In genomic region chrX:17860711-17861110, dm6 we compare ENCODE assay signal across 4 fruit fly cellular contexts.
TF ChIP-seq lines count a peak whose summit lies in the region.

Gene Arp8, minus strand, starts transcription at chrX:17860800.
Gene CG6769, plus strand, starts transcription at chrX:17861002.

- TF ChIP-seq CTCF in whole organism, embryonic (GFP tag; optimal IDR thresholded peaks at IDR 0.05; lab: Kevin White, UChicago) = no peak

TF ChIP-seq in whole organism, adult, 20 proteins besides CTCF, POLR2A, EP300 and RAD21:
- TF ChIP-seq tj (GFP tag; optimal IDR thresholded peaks at IDR 0.05; lab: Kevin White, UChicago) (peak; percentile 6), CG14711 (tag; optimal IDR thresholded peaks at IDR 0.05; lab: Kevin White, UChicago) (peak; percentile 54), toe (GFP tag; optimal IDR thresholded peaks at IDR 0.05; lab: Kevin White, UChicago) (peak; percentile 22), CG12768 (GFP tag; optimal IDR thresholded peaks at IDR 0.05; lab: Kevin White, UChicago) (no peak), CG1620 (GFP tag; optimal IDR thresholded peaks at IDR 0.05; lab: Kevin White, UChicago) (peak; percentile 29), pad (GFP tag; optimal IDR thresholded peaks at IDR 0.05; lab: Kevin White, UChicago) (no peak), CG5204 (GFP tag; optimal IDR thresholded peaks at IDR 0.05; lab: Kevin White, UChicago) (no peak), Hr96 (GFP tag; optimal IDR thresholded peaks at IDR 0.05; lab: Kevin White, UChicago) (no peak), CG11617 (GFP tag; optimal IDR thresholded peaks at IDR 0.05; lab: Kevin White, UChicago) (peak; percentile 54), Mnt (GFP tag; optimal IDR thresholded peaks at IDR 0.05; lab: Kevin White, UChicago) (peak; percentile 89), kay (GFP tag; lab: Kevin White, UChicago; ENCODE audit: borderline replicate concordance) (no peak), ovo (GFP tag; optimal IDR thresholded peaks at IDR 0.05; lab: Kevin White, UChicago) (no peak), Clk (GFP tag; optimal IDR thresholded peaks at IDR 0.05; lab: Kevin White, UChicago) (no peak), CG33017 (tag; optimal IDR thresholded peaks at IDR 0.05; lab: Kevin White, UChicago) (no peak), cnc (optimal IDR thresholded peaks at IDR 0.05; lab: Kevin White, UChicago) (no peak), Crg-1 (GFP tag; optimal IDR thresholded peaks at IDR 0.05; lab: Kevin White, UChicago) (peak; percentile 7), CG7045 (GFP tag; optimal IDR thresholded peaks at IDR 0.05; lab: Kevin White, UChicago) (no peak), cic (GFP tag; optimal IDR thresholded peaks at IDR 0.05; lab: Kevin White, UChicago) (no peak), bab1 (GFP tag; optimal IDR thresholded peaks at IDR 0.05; lab: Kevin White, UChicago) (peak; percentile 10), CG7101 (tag; optimal IDR thresholded peaks at IDR 0.05; lab: Kevin White, UChicago) (peak; percentile 48)

TF ChIP-seq in whole organism, embryonic, 481 proteins besides CTCF, POLR2A, EP300 and RAD21 (continues in another document):
- TF ChIP-seq CG10267 (tag; optimal IDR thresholded peaks at IDR 0.05; lab: Kevin White, UChicago) = peak; percentile 52
- TF ChIP-seq CG1647 (GFP tag; optimal IDR thresholded peaks at IDR 0.05; lab: Kevin White, UChicago) = no peak
- TF ChIP-seq CG30020 (tag; optimal IDR thresholded peaks at IDR 0.05; lab: Kevin White, UChicago) = peak; percentile 34
- no peak for TF ChIP-seq gsb-n (tag; optimal IDR thresholded peaks at IDR 0.05; lab: Kevin White, UChicago)
- peak; percentile 46 for TF ChIP-seq pzg (GFP tag; optimal IDR thresholded peaks at IDR 0.05; lab: Kevin White, UChicago)
- peak; percentile 40 for TF ChIP-seq CG10979 (tag; optimal IDR thresholded peaks at IDR 0.05; lab: Kevin White, UChicago)
- TF ChIP-seq NC2α (GFP tag; optimal IDR thresholded peaks at IDR 0.05; lab: Kevin White, UChicago) = no peak
- peak; percentile 14 for TF ChIP-seq Dp (GFP tag; optimal IDR thresholded peaks at IDR 0.05; lab: Kevin White, UChicago)
- peak; percentile 20 for TF ChIP-seq Hsf (GFP tag; optimal IDR thresholded peaks at IDR 0.05; lab: Kevin White, UChicago)
- TF ChIP-seq gfzf (GFP tag; optimal IDR thresholded peaks at IDR 0.05; lab: Kevin White, UChicago) = peak; percentile 68
- TF ChIP-seq Max (GFP tag; optimal IDR thresholded peaks at IDR 0.05; lab: Kevin White, UChicago) = peak; percentile 72
- peak; percentile 74 for TF ChIP-seq MBD-R2 (GFP tag; IDR thresholded peaks at IDR 0.05; lab: Robert Waterston, UW)
- peak; percentile 2 for TF ChIP-seq PHDP (tag; optimal IDR thresholded peaks at IDR 0.05; lab: Kevin White, UChicago)
- TF ChIP-seq CG15073 (GFP tag; optimal IDR thresholded peaks at IDR 0.05; lab: Kevin White, UChicago) = no peak
- no peak for TF ChIP-seq p53 (GFP tag; optimal IDR thresholded peaks at IDR 0.05; lab: Kevin White, UChicago)
- TF ChIP-seq BEAF-32 (GFP tag; optimal IDR thresholded peaks at IDR 0.05; lab: Kevin White, UChicago) = peak; percentile 43
- TF ChIP-seq CG10147 (GFP tag; optimal IDR thresholded peaks at IDR 0.05; lab: Kevin White, UChicago) = peak; percentile 22
- no peak for TF ChIP-seq CG17612 (GFP tag; IDR thresholded peaks at IDR 0.05; lab: Robert Waterston, UW)
- TF ChIP-seq tin (GFP tag; optimal IDR thresholded peaks at IDR 0.05; lab: Kevin White, UChicago) = no peak
- no peak for TF ChIP-seq insv (GFP tag; optimal IDR thresholded peaks at IDR 0.05; lab: Kevin White, UChicago)
- TF ChIP-seq Sin3A (optimal IDR thresholded peaks at IDR 0.05; lab: Kevin White, UChicago) = peak; percentile 36
- peak; percentile 22 for TF ChIP-seq CG33557 (GFP tag; optimal IDR thresholded peaks at IDR 0.05; lab: Kevin White, UChicago)
- peak; percentile 57 for TF ChIP-seq grau (tag; optimal IDR thresholded peaks at IDR 0.05; lab: Kevin White, UChicago)
- TF ChIP-seq tio (GFP tag; optimal IDR thresholded peaks at IDR 0.05; lab: Kevin White, UChicago) = no peak
- peak; percentile 80 for TF ChIP-seq CG9797 (GFP tag; optimal IDR thresholded peaks at IDR 0.05; lab: Kevin White, UChicago)

TF ChIP-seq in whole organism, prepupa, 60 proteins besides CTCF, POLR2A, EP300 and RAD21 (continues in another document):
- no peak for TF ChIP-seq CG8119 (GFP tag; IDR thresholded peaks at IDR 0.05; lab: Robert Waterston, UW)
- no peak for TF ChIP-seq CG11762 (GFP tag; optimal IDR thresholded peaks at IDR 0.05; lab: Kevin White, UChicago; ENCODE audit: insufficient read depth)
- TF ChIP-seq esn (GFP tag; optimal IDR thresholded peaks at IDR 0.05; lab: Kevin White, UChicago) = peak; percentile 53
- TF ChIP-seq Ets21C (GFP tag; optimal IDR thresholded peaks at IDR 0.05; lab: Kevin White, UChicago) = no peak
- no peak for TF ChIP-seq CG34406 (GFP tag; optimal IDR thresholded peaks at IDR 0.05; lab: Kevin White, UChicago)
- no peak for TF ChIP-seq vri (GFP tag; optimal IDR thresholded peaks at IDR 0.05; lab: Kevin White, UChicago)
- TF ChIP-seq pdm3 (GFP tag; optimal IDR thresholded peaks at IDR 0.05; lab: Kevin White, UChicago) = no peak
- TF ChIP-seq Gug (GFP tag; IDR thresholded peaks at IDR 0.05; lab: Robert Waterston, UW) = no peak
- peak; percentile 8 for TF ChIP-seq Hr4 (GFP tag; optimal IDR thresholded peaks at IDR 0.05; lab: Kevin White, UChicago)
- no peak for TF ChIP-seq CG8632 (GFP tag; optimal IDR thresholded peaks at IDR 0.05; lab: Kevin White, UChicago)
- no peak for TF ChIP-seq CG6163 (GFP tag; IDR thresholded peaks at IDR 0.05; lab: Robert Waterston, UW)
- no peak for TF ChIP-seq CG32006 (GFP tag; optimal IDR thresholded peaks at IDR 0.05; lab: Kevin White, UChicago)
- no peak for TF ChIP-seq CG15336 (GFP tag; IDR thresholded peaks at IDR 0.05; lab: Robert Waterston, UW)
- no peak for TF ChIP-seq spab (GFP tag; optimal IDR thresholded peaks at IDR 0.05; lab: Kevin White, UChicago)
- no peak for TF ChIP-seq lz (GFP tag; optimal IDR thresholded peaks at IDR 0.05; lab: Kevin White, UChicago)
- peak; percentile 18 for TF ChIP-seq Hr39 (GFP tag; optimal IDR thresholded peaks at IDR 0.05; lab: Kevin White, UChicago)
- peak; percentile 46 for TF ChIP-seq svp (GFP tag; lab: Kevin White, UChicago)
- no peak for TF ChIP-seq Lpt (GFP tag; optimal IDR thresholded peaks at IDR 0.05; lab: Kevin White, UChicago)
- no peak for TF ChIP-seq acj6 (GFP tag; optimal IDR thresholded peaks at IDR 0.05; lab: Kevin White, UChicago)
- TF ChIP-seq fkh (GFP tag; optimal IDR thresholded peaks at IDR 0.05; lab: Kevin White, UChicago) = no peak
- no peak for TF ChIP-seq CG11902 (GFP tag; optimal IDR thresholded peaks at IDR 0.05; lab: Kevin White, UChicago)
- TF ChIP-seq cyc (GFP tag; optimal IDR thresholded peaks at IDR 0.05; lab: Kevin White, UChicago) = no peak
- TF ChIP-seq Ets96B (tag; optimal IDR thresholded peaks at IDR 0.05; lab: Kevin White, UChicago) = no peak
- peak; percentile 32 for TF ChIP-seq Smox (GFP tag; optimal IDR thresholded peaks at IDR 0.05; lab: Kevin White, UChicago)
- TF ChIP-seq CG9139 (GFP tag; optimal IDR thresholded peaks at IDR 0.05; lab: Kevin White, UChicago) = no peak
- no peak for TF ChIP-seq Sox102F (GFP tag; optimal IDR thresholded peaks at IDR 0.05; lab: Kevin White, UChicago)
- no peak for TF ChIP-seq CG10631 (GFP tag; optimal IDR thresholded peaks at IDR 0.05; lab: Kevin White, UChicago)
- peak; percentile 32 for TF ChIP-seq CG3032 (tag; optimal IDR thresholded peaks at IDR 0.05; lab: Kevin White, UChicago)

TF ChIP-seq in whole organism, wandering third instar larva, 38 proteins besides CTCF, POLR2A, EP300 and RAD21:
- TF ChIP-seq Rel (GFP tag; optimal IDR thresholded peaks at IDR 0.05; lab: Kevin White, UChicago) (no peak), Rel (tag; optimal IDR thresholded peaks at IDR 0.05; lab: Kevin White, UChicago) (peak; percentile 25), Hnf4 (GFP tag; optimal IDR thresholded peaks at IDR 0.05; lab: Kevin White, UChicago) (peak; percentile 28), Hr83 (GFP tag; optimal IDR thresholded peaks at IDR 0.05; lab: Kevin White, UChicago; ENCODE audit: poor library complexity, severe bottlenecking) (no peak), foxo (GFP tag; optimal IDR thresholded peaks at IDR 0.05; lab: Kevin White, UChicago) (peak in 1 of 2 experiments; percentile 39), sv (GFP tag; optimal IDR thresholded peaks at IDR 0.05; lab: Kevin White, UChicago) (no peak), GATAd (GFP tag; optimal IDR thresholded peaks at IDR 0.05; lab: Kevin White, UChicago) (no peak), brk (GFP tag; optimal IDR thresholded peaks at IDR 0.05; lab: Kevin White, UChicago) (no peak), Sp1 (GFP tag; optimal IDR thresholded peaks at IDR 0.05; lab: Kevin White, UChicago) (peak; percentile 34), Myc (optimal IDR thresholded peaks at IDR 0.05; lab: Kevin White, UChicago) (peak; percentile 0), woc (GFP tag; optimal IDR thresholded peaks at IDR 0.05; lab: Kevin White, UChicago) (peak; percentile 15), ey (GFP tag; optimal IDR thresholded peaks at IDR 0.05; lab: Kevin White, UChicago) (peak; percentile 27), h (GFP tag; optimal IDR thresholded peaks at IDR 0.05; lab: Kevin White, UChicago) (peak; percentile 48), N (GFP tag; optimal IDR thresholded peaks at IDR 0.05; lab: Kevin White, UChicago) (no peak), fru (GFP tag; optimal IDR thresholded peaks at IDR 0.05; lab: Kevin White, UChicago) (peak; percentile 10), HLH106 (tag; optimal IDR thresholded peaks at IDR 0.05; lab: Kevin White, UChicago) (peak; percentile 48), rgr (GFP tag; optimal IDR thresholded peaks at IDR 0.05; lab: Kevin White, UChicago) (peak; percentile 32), jim (GFP tag; optimal IDR thresholded peaks at IDR 0.05; lab: Kevin White, UChicago) (no peak), OdsH (GFP tag; optimal IDR thresholded peaks at IDR 0.05; lab: Kevin White, UChicago) (peak; percentile 15), lola (GFP tag; optimal IDR thresholded peaks at IDR 0.05; lab: Kevin White, UChicago) (no peak), psq (GFP tag; optimal IDR thresholded peaks at IDR 0.05; lab: Kevin White, UChicago) (no peak), CG32264 (GFP tag; optimal IDR thresholded peaks at IDR 0.05; lab: Kevin White, UChicago) (no peak)
